Worm (Caenorhabditis elegans) whole organism, midembryonic: Measurements from ENCODE around the gene B0361.4.

Experiments
- T22C8.4 ChIP-seq: fragments of 200-800 bp; sonication (Bioruptor generic); IDR thresholded peaks from 2 replicates; pipeline ENCODE4 v1.3.6; 2022; ENCODE audit warnings: missing genetic modification characterization, missing compliant biosample characterization
- cog-1 ChIP-seq: sonication (generic microtip); optimal IDR thresholded peaks from 2 replicates; lab custom pipeline; 2016; ENCODE audit warnings: missing genetic modification characterization, missing compliant biosample characterization
- flt-1 ChIP-seq: fragments of 200-800 bp; sonication (Bioruptor generic); IDR thresholded peaks from 2 replicates; pipeline ENCODE4 v1.3.6; 2022; ENCODE audit warnings: missing genetic modification characterization, missing compliant biosample characterization
- klf-2 ChIP-seq: fragments of 200-800 bp; sonication (Bioruptor generic); conservative IDR thresholded peaks from 2 replicates; pipeline ENCODE4 v1.3.6; 2022; ENCODE audit warnings: missing genetic modification reagents, missing genetic modification characterization, missing compliant biosample characterization
- med-1 ChIP-seq: sonication (generic microtip); optimal IDR thresholded peaks from 2 replicates; lab custom pipeline; 2017; ENCODE audit warnings: missing genetic modification characterization, mild to moderate bottlenecking, missing compliant biosample characterization, antibody characterized with exemption, missing genetic modification reagents; ENCODE audit not compliant: insufficient read depth
- ref-1 ChIP-seq: fragments of 200-800 bp; sonication (Bioruptor generic); conservative IDR thresholded peaks from 2 replicates; pipeline ENCODE4 v1.3.6; 2022; ENCODE audit warnings: missing genetic modification reagents, missing genetic modification characterization, missing compliant biosample characterization
- tab-1 ChIP-seq: fragments of 200-800 bp; sonication (Bioruptor generic); IDR thresholded peaks from 2 replicates; pipeline ENCODE4 v1.3.6; 2022; ENCODE audit warnings: missing genetic modification characterization, missing compliant biosample characterization
- ztf-23 ChIP-seq: fragments of 200-800 bp; sonication (Bioruptor generic); IDR thresholded peaks from 2 replicates; pipeline ENCODE4 v1.3.6; 2022; ENCODE audit warnings: missing genetic modification reagents, missing genetic modification characterization, missing compliant biosample characterization
- ztf-29 ChIP-seq: fragments of 200-800 bp; sonication (Bioruptor generic); IDR thresholded peaks from 2 replicates; pipeline ENCODE4 v1.3.6; 2022; ENCODE audit warnings: missing genetic modification reagents, missing genetic modification characterization, missing compliant biosample characterization

The B0361.4 gene

DNA sequence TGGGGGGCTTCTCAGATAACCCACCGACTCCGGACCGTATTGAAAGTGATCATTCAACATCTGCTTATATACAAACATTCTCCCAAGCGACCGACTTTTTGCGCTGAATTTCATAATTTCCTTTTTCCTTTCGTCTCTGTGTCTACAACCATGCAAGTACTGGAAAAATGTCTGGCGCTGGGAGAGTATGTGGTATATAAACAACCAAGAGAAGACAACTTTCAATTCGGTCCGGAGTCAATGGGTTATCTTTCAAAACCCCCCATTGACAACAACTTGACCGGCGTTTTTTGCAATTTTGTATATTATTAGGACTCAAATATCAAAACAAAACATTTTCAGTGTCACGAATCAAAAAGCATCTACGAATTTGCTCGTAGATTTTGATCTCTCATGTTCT is 19.7 kb downstream of the B0361.4 start:
- TF ChIP-seq ztf-23 (GFP tag; lab: Robert Waterston, UW) (no peak), med-1 (GFP tag; lab: Kevin White, UChicago) (no peak), tab-1 (GFP tag; lab: Robert Waterston, UW) (no peak), T22C8.4 (GFP tag; lab: Robert Waterston, UW) (no peak), cog-1 (tag; lab: Kevin White, UChicago) (no peak), ztf-29 (GFP tag; lab: Robert Waterston, UW) (no peak), ref-1 (GFP tag; lab: Robert Waterston, UW) (no peak), klf-2 (no peak), flt-1 (GFP tag; lab: Robert Waterston, UW) (no peak)

DNA sequence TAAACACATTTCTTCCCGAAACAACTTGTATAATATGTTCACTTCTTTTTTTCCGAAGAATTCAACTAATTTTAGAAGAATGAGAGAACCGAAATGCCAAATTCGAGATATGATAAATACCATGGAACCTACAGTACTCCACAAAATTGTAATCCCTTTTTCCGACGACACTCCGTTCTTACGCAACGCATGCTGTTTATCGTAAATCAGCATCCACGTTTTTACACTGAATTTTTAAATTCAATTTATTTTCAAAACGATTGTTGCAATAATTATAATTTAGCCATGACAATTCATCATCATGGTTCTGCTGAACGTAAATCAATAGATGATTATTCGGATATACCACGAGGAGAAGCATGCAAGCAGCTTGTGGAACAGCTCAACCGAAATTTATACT is 22.4 kb downstream of the B0361.4 start, which contains the start of gene B0361.3:
TSS of gene B0361.3 (plus strand) at position 284 of the 400 bp plus-strand sequence.
- TF ChIP-seq klf-2, result no peak
- TF ChIP-seq ztf-23 (GFP tag; lab: Robert Waterston, UW), result no peak
- TF ChIP-seq ztf-29 (GFP tag; lab: Robert Waterston, UW), result no peak
- TF ChIP-seq cog-1 (tag; lab: Kevin White, UChicago), result no peak

DNA sequence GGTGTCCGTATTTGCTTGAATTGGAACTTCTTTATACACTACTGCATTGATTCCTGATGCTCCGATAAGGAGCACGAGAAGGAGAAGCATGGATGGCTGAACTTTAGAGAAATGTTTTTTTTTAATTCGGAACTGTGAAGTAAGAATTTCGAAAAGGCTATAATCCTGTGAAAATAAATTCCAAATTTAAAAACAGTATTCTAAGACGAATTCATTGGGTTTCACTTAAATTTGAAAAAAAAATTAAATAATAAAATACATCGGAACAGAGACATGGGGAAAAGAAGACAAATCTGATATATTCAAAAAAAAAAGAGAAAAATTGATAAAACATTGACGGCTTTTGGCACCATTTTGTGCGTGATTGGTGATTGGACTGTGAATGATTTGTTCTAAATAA is 27.0 kb downstream of the B0361.4 start, which contains the start of gene pho-5:
TSS of gene pho-5 (minus strand) at position 101 of the 400 bp plus-strand sequence.
- no peak for TF ChIP-seq flt-1 (GFP tag; lab: Robert Waterston, UW)
- no peak for TF ChIP-seq ref-1 (GFP tag; lab: Robert Waterston, UW)
- TF ChIP-seq ztf-29 (GFP tag; lab: Robert Waterston, UW), result no peak
- TF ChIP-seq med-1 (GFP tag; lab: Kevin White, UChicago), result no peak
- no peak for TF ChIP-seq ztf-23 (GFP tag; lab: Robert Waterston, UW)
- TF ChIP-seq cog-1 (tag; lab: Kevin White, UChicago), result no peak
- no peak for TF ChIP-seq klf-2
- TF ChIP-seq T22C8.4 (GFP tag; lab: Robert Waterston, UW), result no peak
- no peak for TF ChIP-seq tab-1 (GFP tag; lab: Robert Waterston, UW)

DNA sequence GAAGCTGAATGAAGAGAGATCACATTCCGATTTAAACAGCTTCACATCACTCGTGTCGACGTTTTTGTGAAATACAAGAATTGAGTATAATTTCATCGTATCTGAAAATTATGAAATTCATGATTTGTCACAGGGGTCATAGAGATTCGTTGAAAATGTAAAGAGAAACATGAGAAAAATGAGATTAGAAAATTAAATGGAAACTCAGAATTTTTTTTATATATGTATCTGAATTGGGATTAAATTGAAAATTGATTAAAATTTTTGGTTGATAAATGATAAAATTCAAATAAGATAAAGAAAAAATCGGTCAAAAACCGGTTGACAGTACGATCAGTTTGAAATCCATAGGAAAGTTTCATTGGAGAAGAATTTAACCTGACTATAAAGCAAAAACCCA is 28.7 kb downstream of the B0361.4 start, which contains the start of gene ykt-6:
TSS of gene ykt-6 (minus strand) at position 101 of the 400 bp plus-strand sequence.
- TF ChIP-seq ztf-29 (GFP tag; lab: Robert Waterston, UW) (no peak), ztf-23 (GFP tag; lab: Robert Waterston, UW) (no peak)

DNA sequence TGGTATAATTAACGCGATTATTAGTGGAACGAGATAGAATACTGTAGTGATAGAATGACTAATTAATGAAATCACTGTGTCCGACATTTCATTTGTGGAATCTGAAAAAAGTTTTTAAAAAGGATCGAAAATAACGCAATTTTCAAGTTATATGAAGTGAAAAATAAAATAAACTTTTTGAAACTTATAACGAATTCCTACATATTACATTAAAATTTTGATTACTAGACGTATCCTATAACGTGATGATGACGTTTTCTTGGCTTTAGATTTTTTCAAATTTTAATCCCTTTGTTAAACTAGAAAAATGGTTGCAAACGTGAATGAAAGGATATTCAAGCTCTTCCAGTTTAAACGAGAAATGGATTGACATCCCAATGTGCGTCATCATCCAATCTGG is 31.7 kb downstream of the B0361.4 start, which contains the start of gene algn-11:
TSS of gene algn-11 (minus strand) at position 101 of the 400 bp plus-strand sequence.
- TF ChIP-seq cog-1 (tag; lab: Kevin White, UChicago), result no peak
- no peak for TF ChIP-seq ztf-23 (GFP tag; lab: Robert Waterston, UW)
- no peak for TF ChIP-seq ref-1 (GFP tag; lab: Robert Waterston, UW)
- no peak for TF ChIP-seq T22C8.4 (GFP tag; lab: Robert Waterston, UW)
- TF ChIP-seq flt-1 (GFP tag; lab: Robert Waterston, UW), result no peak
- TF ChIP-seq med-1 (GFP tag; lab: Kevin White, UChicago), result no peak
- no peak for TF ChIP-seq tab-1 (GFP tag; lab: Robert Waterston, UW)

DNA sequence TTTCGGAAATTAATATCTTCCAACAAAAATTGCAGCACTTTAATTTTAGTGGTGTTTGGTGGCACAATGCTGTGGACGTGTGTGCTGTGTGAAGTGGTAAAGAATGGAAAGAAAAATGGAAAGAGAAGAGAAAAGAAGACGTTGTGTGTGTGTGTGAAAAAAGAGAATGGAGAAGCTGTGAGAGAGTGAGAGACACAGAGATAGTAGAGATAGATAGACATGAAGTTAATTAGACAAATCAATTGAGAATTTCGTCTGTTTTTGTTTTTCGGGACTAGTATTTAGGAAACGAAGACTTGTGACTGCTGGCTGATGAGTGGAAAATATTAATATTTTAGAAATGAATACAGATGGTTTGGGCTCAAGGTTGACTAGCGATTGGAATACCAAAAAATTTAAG is 32.4 kb downstream of the B0361.4 start:
- TF ChIP-seq flt-1 (GFP tag; lab: Robert Waterston, UW) (no peak), cog-1 (tag; lab: Kevin White, UChicago) (no peak), klf-2 (no peak), tab-1 (GFP tag; lab: Robert Waterston, UW) (no peak), ztf-23 (GFP tag; lab: Robert Waterston, UW) (no peak), T22C8.4 (GFP tag; lab: Robert Waterston, UW) (no peak), med-1 (GFP tag; lab: Kevin White, UChicago) (no peak), ztf-29 (GFP tag; lab: Robert Waterston, UW) (no peak), ref-1 (GFP tag; lab: Robert Waterston, UW) (no peak)

DNA sequence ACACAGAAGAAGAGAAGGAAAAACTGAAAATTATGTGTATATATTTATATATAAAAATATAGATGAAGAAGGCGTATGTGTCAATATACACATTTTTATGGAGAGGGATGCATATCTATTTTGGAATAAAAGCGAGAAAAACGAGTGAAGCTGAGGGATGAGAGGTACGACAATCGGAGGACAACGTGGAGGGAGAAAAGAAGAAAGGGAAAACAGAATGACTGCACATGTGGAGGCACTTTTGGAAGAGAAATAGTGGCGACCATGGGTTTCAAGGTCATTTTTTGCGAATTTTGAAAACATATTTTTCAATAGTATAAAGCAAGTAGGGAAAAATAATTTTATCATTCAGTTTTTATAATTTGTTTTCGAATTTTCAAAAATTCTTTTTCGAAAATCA is 33.8 kb downstream of the B0361.4 start:
- TF ChIP-seq T22C8.4 (GFP tag; lab: Robert Waterston, UW) (no peak), ztf-23 (GFP tag; lab: Robert Waterston, UW) (no peak), flt-1 (GFP tag; lab: Robert Waterston, UW) (no peak), ref-1 (GFP tag; lab: Robert Waterston, UW) (no peak), med-1 (GFP tag; lab: Kevin White, UChicago) (no peak), ztf-29 (GFP tag; lab: Robert Waterston, UW) (no peak), klf-2 (no peak), cog-1 (tag; lab: Kevin White, UChicago) (no peak), tab-1 (GFP tag; lab: Robert Waterston, UW) (no peak)

ce11 chrIII:7293075-7293684 is 34.4 kb downstream of the B0361.4 start, which contains the start of gene cwf-19L2:
cwf-19L2 (plus strand) TSS chrIII:7293634.
- TF ChIP-seq flt-1 (GFP tag; lab: Robert Waterston, UW) (no peak), tab-1 (GFP tag; lab: Robert Waterston, UW) (no peak), klf-2 (no peak), ztf-29 (GFP tag; lab: Robert Waterston, UW) (no peak), cog-1 (tag; lab: Kevin White, UChicago) (no peak), ref-1 (GFP tag; lab: Robert Waterston, UW) (no peak), med-1 (GFP tag; lab: Kevin White, UChicago) (no peak), ztf-23 (GFP tag; lab: Robert Waterston, UW) (no peak), T22C8.4 (GFP tag; lab: Robert Waterston, UW) (no peak)

- TF ChIP-seq med-1 (GFP tag; lab: Kevin White, UChicago) (no peak), flt-1 (GFP tag; lab: Robert Waterston, UW) (no peak), T22C8.4 (GFP tag; lab: Robert Waterston, UW) (no peak), tab-1 (GFP tag; lab: Robert Waterston, UW) (no peak), klf-2 (no peak), cog-1 (tag; lab: Kevin White, UChicago) (no peak), ztf-23 (GFP tag; lab: Robert Waterston, UW) (no peak), ref-1 (GFP tag; lab: Robert Waterston, UW) (no peak), ztf-29 (GFP tag; lab: Robert Waterston, UW) (no peak)
These were observed 37.4 kb downstream of the B0361.4 start for ce11 chrIII:7296092-7296668.
